Fruit fly (Drosophila melanogaster): ENCODE data around the gene Wdr37.

Wdr37 gene

DNA sequence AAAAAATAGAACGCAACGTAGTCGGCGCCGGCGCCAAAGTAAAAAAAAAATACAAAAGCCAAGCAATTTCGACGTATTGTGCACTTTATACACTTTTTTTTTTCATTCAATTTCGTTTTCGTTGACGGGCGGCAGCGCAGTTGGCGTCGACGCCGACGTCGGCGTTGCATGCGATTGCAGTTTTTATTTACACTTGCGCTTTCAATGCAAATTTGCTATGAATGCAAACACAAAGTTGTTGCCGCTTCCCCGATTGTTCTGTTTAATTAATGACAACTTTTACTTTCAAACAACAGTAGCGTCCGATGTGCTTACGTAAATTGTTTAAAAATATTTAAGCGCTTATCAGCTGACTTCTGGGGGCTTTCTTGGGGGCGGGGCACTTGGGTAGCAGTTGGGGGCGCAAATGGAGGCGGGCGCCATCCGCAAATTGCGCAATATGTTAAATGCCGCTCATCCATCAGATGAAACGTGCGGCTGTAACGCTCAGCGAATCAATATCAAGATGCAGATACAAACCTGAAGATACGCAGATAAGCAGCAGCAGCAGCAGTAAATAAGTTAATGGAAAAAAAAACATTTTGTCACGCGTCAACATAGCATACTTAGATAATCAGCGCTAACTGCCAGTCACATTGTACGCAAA, 35.8 kb upstream of the Wdr37 start (continued):
- TF ChIP-seq pb (GFP tag; optimal IDR thresholded peaks at IDR 0.05) (no peak), dmrt11E (tag; optimal IDR thresholded peaks at IDR 0.05) (peak; percentile 11), tx (GFP tag; optimal IDR thresholded peaks at IDR 0.05) (no peak), Ada2b (GFP tag; IDR thresholded peaks at IDR 0.05) (no peak), Xrp1 (GFP tag; IDR thresholded peaks at IDR 0.05) (peak; percentile 37), D (optimal IDR thresholded peaks at IDR 0.05) (no peak), D (GFP tag; optimal IDR thresholded peaks at IDR 0.05) (no peak), CG14050 (GFP tag; IDR thresholded peaks at IDR 0.05) (no peak), CG1024 (GFP tag; IDR thresholded peaks at IDR 0.05) (no peak), sug (tag; optimal IDR thresholded peaks at IDR 0.05) (peak; percentile 73), CG9727 (GFP tag; optimal IDR thresholded peaks at IDR 0.05) (no peak), kah (GFP tag; optimal IDR thresholded peaks at IDR 0.05) (no peak), Hey (tag; optimal IDR thresholded peaks at IDR 0.05) (no peak), ap (GFP tag; IDR thresholded peaks at IDR 0.05) (no peak), Dek (tag; optimal IDR thresholded peaks at IDR 0.05) (no peak), mirr (GFP tag; optimal IDR thresholded peaks at IDR 0.05) (peak; percentile 50), Hand (GFP tag; optimal IDR thresholded peaks at IDR 0.05) (no peak), grn (GFP tag; optimal IDR thresholded peaks at IDR 0.05) (peak; percentile 59), zen (tag; optimal IDR thresholded peaks at IDR 0.05) (no peak), gem (tag; optimal IDR thresholded peaks at IDR 0.05) (peak; percentile 15), CG17359 (tag; optimal IDR thresholded peaks at IDR 0.05) (peak; percentile 6), bowl (GFP tag; IDR thresholded peaks at IDR 0.05) (no peak), Nf-YA (GFP tag; IDR thresholded peaks at IDR 0.05) (no peak), Blimp-1 (GFP tag; optimal IDR thresholded peaks at IDR 0.05) (peak; percentile 58), nom (GFP tag; optimal IDR thresholded peaks at IDR 0.05) (no peak), Bgb (GFP tag; IDR thresholded peaks at IDR 0.05; ENCODE audit: partially characterized antibody) (no peak), bigmax (GFP tag; optimal IDR thresholded peaks at IDR 0.05) (no peak), CG1792 (GFP tag; optimal IDR thresholded peaks at IDR 0.05) (peak; percentile 7), CG2202 (tag; optimal IDR thresholded peaks at IDR 0.05) (peak; percentile 32), nerfin-1 (tag; optimal IDR thresholded peaks at IDR 0.05) (no peak), CG12659 (GFP tag; optimal IDR thresholded peaks at IDR 0.05) (no peak), lov (optimal IDR thresholded peaks at IDR 0.05) (no peak), lov (GFP tag; IDR thresholded peaks at IDR 0.05) (0 out of 3 replicates have a peak, but pooled peaks have one; percentile 38), rib (GFP tag; IDR thresholded peaks at IDR 0.05) (peak; percentile 26; the same call in 1 of the 2 replicates), gce (GFP tag; IDR thresholded peaks at IDR 0.05) (0 out of 3 replicates have a peak, but pooled peaks have one; percentile 4), sens (GFP tag) (peak; percentile 12), Adf1 (GFP tag; IDR thresholded peaks at IDR 0.05) (peak; percentile 29; the same call in 1 of the 2 replicates), jumu (GFP tag; optimal IDR thresholded peaks at IDR 0.05) (no peak)

DNA sequence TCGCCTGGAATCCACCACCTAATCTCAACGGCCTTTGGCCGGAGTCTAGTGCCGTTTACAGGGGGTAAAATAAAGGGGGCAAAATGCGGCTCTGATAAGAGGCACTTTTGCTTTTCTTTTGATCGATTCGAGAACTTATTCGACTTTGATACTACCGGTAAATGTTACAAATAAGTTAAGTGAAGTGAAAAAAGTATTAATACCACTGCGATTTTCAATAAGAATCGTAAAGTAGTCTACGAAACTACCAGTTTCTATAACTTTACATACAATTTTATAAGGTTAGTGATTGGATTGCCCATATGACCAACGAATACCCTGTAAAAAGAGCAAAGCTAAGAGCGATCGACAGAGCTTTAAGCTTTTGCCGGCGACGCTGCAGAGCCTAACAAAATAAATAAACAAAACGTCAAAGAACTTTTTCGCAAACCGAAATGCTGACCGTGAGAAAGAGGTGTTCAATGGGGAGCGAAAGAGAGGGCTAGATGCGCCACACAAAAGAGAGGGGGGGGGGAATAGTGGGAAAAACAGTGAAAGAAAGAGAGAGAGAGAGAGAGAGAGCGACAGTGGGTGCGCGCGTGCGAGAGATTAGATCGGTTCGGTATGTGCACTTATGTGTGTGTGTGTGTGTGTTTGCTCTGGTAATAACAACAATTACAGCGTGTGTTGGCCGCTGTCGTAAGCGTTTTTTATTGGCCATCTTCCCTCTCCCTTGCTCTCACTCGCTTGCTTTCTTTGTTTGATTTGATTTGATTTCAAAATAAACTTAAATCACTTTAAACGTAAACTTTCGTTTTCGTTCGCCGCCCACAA, 34.2 kb upstream of the Wdr37 start:
- TF ChIP-seq kah (GFP tag; optimal IDR thresholded peaks at IDR 0.05) (no peak), CG9932 (GFP tag; IDR thresholded peaks at IDR 0.05) (0 out of 2 replicates have a peak, but pooled peaks have one; percentile 16), Camta (GFP tag; optimal IDR thresholded peaks at IDR 0.05) (peak; percentile 3), chn (GFP tag; optimal IDR thresholded peaks at IDR 0.05) (peak; percentile 11), CG7271 (tag; optimal IDR thresholded peaks at IDR 0.05) (no peak), CG1603 (tag; optimal IDR thresholded peaks at IDR 0.05) (peak; percentile 68), aop (GFP tag; IDR thresholded peaks at IDR 0.05) (no peak), CG6765 (GFP tag; optimal IDR thresholded peaks at IDR 0.05) (peak; percentile 56), CG9215 (GFP tag; IDR thresholded peaks at IDR 0.05) (peak; percentile 54), kni (GFP tag; optimal IDR thresholded peaks at IDR 0.05) (no peak), eve (GFP tag; optimal IDR thresholded peaks at IDR 0.05) (peak in 1 of 2 experiments; percentile 39), Side (GFP tag; optimal IDR thresholded peaks at IDR 0.05) (peak; percentile 53), Doc2 (GFP tag; IDR thresholded peaks at IDR 0.05) (no peak), Hr51 (GFP tag; optimal IDR thresholded peaks at IDR 0.05) (peak in 1 of 2 experiments; percentile 81)
